Fruit fly (Drosophila melanogaster): ENCODE results near the gene CG4872.

The CG4872 gene

DNA sequence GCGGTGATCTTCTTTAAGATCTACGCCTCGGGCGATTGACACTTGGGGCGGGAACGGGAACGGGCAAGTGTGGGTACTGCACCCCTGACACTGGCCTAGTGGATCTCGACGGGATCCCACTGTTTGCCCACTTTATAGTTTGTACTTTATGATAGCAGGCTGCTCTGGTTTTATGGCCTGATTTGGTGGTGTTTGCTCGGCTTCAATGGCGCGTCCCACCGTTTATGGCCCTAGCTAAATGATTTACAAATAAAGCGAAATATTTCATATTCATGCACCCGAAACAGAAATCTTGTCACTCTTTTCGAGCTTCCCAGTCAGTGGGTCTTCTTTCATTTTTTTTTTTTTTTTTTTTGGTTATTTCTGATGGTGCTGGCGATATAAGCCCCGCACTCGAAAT lies 9.5 kb downstream of the CG4872 start (continued):
- TF ChIP-seq ATbp (GFP tag; optimal IDR thresholded peaks at IDR 0.05) = peak; percentile 35
- TF ChIP-seq CG10147 (GFP tag; optimal IDR thresholded peaks at IDR 0.05) = no peak
- no peak for TF ChIP-seq ash1 (GFP tag; optimal IDR thresholded peaks at IDR 0.05)
- TF ChIP-seq sisA (GFP tag; IDR thresholded peaks at IDR 0.05) = no peak
- no peak for TF ChIP-seq hbn (GFP tag; IDR thresholded peaks at IDR 0.05; ENCODE audit: partially characterized antibody)
- no peak for TF ChIP-seq CG30403 (GFP tag; optimal IDR thresholded peaks at IDR 0.05)
- TF ChIP-seq dm (GFP tag; optimal IDR thresholded peaks at IDR 0.05) = no peak
- no peak for TF ChIP-seq BEAF-32 (GFP tag; optimal IDR thresholded peaks at IDR 0.05)
- TF ChIP-seq Fer1 (GFP tag; optimal IDR thresholded peaks at IDR 0.05) = peak; percentile 46
- no peak for TF ChIP-seq CG4730 (GFP tag; IDR thresholded peaks at IDR 0.05)
- no peak for TF ChIP-seq CG8765 (GFP tag; IDR thresholded peaks at IDR 0.05)
- TF ChIP-seq CG17186 (GFP tag; optimal IDR thresholded peaks at IDR 0.05) = no peak
- TF ChIP-seq schlank (tag; optimal IDR thresholded peaks at IDR 0.05) = peak; percentile 32
- no peak for TF ChIP-seq C15 (GFP tag; IDR thresholded peaks at IDR 0.05)
- peak; percentile 45 for TF ChIP-seq CG3281 (GFP tag; optimal IDR thresholded peaks at IDR 0.05)
- TF ChIP-seq HLH4C (GFP tag; IDR thresholded peaks at IDR 0.05; ENCODE audit: partially characterized antibody) = no peak
- TF ChIP-seq Ptx1 (GFP tag; IDR thresholded peaks at IDR 0.05) = no peak
- no peak for TF ChIP-seq Antp (GFP tag; optimal IDR thresholded peaks at IDR 0.05)
- TF ChIP-seq CG4404 (GFP tag; IDR thresholded peaks at IDR 0.05) = no peak
- peak; percentile 57 for TF ChIP-seq CG13296 (GFP tag; optimal IDR thresholded peaks at IDR 0.05)
- no peak for TF ChIP-seq CG5180 (GFP tag; optimal IDR thresholded peaks at IDR 0.05)
- no peak for TF ChIP-seq CG5953 (GFP tag; IDR thresholded peaks at IDR 0.05)
- TF ChIP-seq BtbVII (GFP tag; optimal IDR thresholded peaks at IDR 0.05) = peak; percentile 24
- TF ChIP-seq usp (GFP tag; optimal IDR thresholded peaks at IDR 0.05) = no peak
- no peak for TF ChIP-seq CG2712 (tag; optimal IDR thresholded peaks at IDR 0.05)
- peak; percentile 41 for TF ChIP-seq PHDP (tag; optimal IDR thresholded peaks at IDR 0.05)
- no peak for TF ChIP-seq CG34422 (GFP tag; IDR thresholded peaks at IDR 0.05)
- no peak for TF ChIP-seq Dp (GFP tag; optimal IDR thresholded peaks at IDR 0.05)
- TF ChIP-seq CG12299 (tag; optimal IDR thresholded peaks at IDR 0.05) = no peak
- no peak for TF ChIP-seq br (optimal IDR thresholded peaks at IDR 0.05)
- TF ChIP-seq CG14710 (tag; optimal IDR thresholded peaks at IDR 0.05) = no peak
- TF ChIP-seq Sin3A (optimal IDR thresholded peaks at IDR 0.05) = no peak
- TF ChIP-seq nom (GFP tag; optimal IDR thresholded peaks at IDR 0.05) = no peak
- TF ChIP-seq CG10565 (GFP tag; optimal IDR thresholded peaks at IDR 0.05) = no peak
- no peak for TF ChIP-seq Eip74EF (GFP tag; optimal IDR thresholded peaks at IDR 0.05)
- no peak for TF ChIP-seq CG14965 (GFP tag; optimal IDR thresholded peaks at IDR 0.05; ENCODE audit: borderline replicate concordance)
- no peak for TF ChIP-seq Hey (tag; optimal IDR thresholded peaks at IDR 0.05)
- no peak for TF ChIP-seq croc (GFP tag; conservative IDR thresholded peaks at IDR 0.05)
- no peak for TF ChIP-seq CG18011 (GFP tag; optimal IDR thresholded peaks at IDR 0.05)
- no peak for TF ChIP-seq CG7963 (GFP tag; IDR thresholded peaks at IDR 0.05; ENCODE audit: partially characterized antibody)
- TF ChIP-seq CG6175 (GFP tag; IDR thresholded peaks at IDR 0.05) = no peak
- TF ChIP-seq Meics (GFP tag; optimal IDR thresholded peaks at IDR 0.05) = peak; percentile 10
- peak; percentile 9 for TF ChIP-seq cwo (GFP tag; optimal IDR thresholded peaks at IDR 0.05)
- TF ChIP-seq zfh2 (GFP tag; optimal IDR thresholded peaks at IDR 0.05) = no peak
- no peak for TF ChIP-seq zf30C (GFP tag; optimal IDR thresholded peaks at IDR 0.05)
- peak; percentile 28 for TF ChIP-seq unpg (GFP tag; optimal IDR thresholded peaks at IDR 0.05)
- TF ChIP-seq bab2 (GFP tag; optimal IDR thresholded peaks at IDR 0.05) = no peak
- no peak for TF ChIP-seq luna (GFP tag; optimal IDR thresholded peaks at IDR 0.05)
- TF ChIP-seq CG11085 (GFP tag; IDR thresholded peaks at IDR 0.05) = no peak
- no peak for TF ChIP-seq wek (GFP tag; optimal IDR thresholded peaks at IDR 0.05)
- no peak for TF ChIP-seq vvl (GFP tag; IDR thresholded peaks at IDR 0.05)
- no peak for TF ChIP-seq dimm (GFP tag; IDR thresholded peaks at IDR 0.05)
